Worm (Caenorhabditis elegans): ENCODE measurements around the gene cyk-1.

DNA sequence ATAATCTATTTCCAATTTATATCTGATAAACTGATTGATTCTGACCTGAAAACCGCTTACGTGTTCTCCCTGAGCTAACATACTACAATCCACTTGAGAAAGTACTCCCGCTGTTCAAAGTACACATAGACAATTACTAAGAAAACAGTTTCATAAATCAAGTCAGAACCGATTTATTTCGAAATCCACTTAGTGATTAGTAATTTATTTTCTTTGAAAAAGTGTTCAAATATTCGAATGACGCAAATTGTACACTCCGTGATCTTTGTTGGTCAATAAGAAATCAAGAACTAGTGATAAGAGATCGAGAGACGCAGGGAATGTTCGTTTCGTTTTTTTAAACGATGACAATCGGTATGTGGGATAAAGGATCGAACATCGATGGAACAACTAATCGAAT lies 36.5 kb downstream of the cyk-1 start:
- TF ChIP-seq zim-3 (tag; optimal IDR thresholded peaks at IDR 0.05) (no peak), F23B12.7 (tag; optimal IDR thresholded peaks at IDR 0.05; ENCODE audit: insufficient read depth) (no peak), F33H1.4 (GFP tag; IDR thresholded peaks at IDR 0.05) (no peak), B0019.2 (GFP tag; conservative IDR thresholded peaks at IDR 0.05) (no peak), attf-3 (GFP tag; conservative IDR thresholded peaks at IDR 0.05) (no peak), Y53G8AR.9 (GFP tag; conservative IDR thresholded peaks at IDR 0.05) (no peak), egrh-3 (GFP tag; IDR thresholded peaks at IDR 0.05) (no peak), F49E8.2 (tag; optimal IDR thresholded peaks at IDR 0.05; ENCODE audit: insufficient read depth) (no peak)

Data from whole organism, young adult.